Worm (Caenorhabditis elegans) whole organism, L4/young adult: ENCODE results near the gene scrm-8.

Source experiments
- W03F9.2 ChIP-seq: fragments of 150-350 bp; optimal IDR thresholded peaks from 2 replicates; lab custom pipeline; 2014; ENCODE audit warnings: missing biosample characterization, missing genetic modification characterization
- him-1 ChIP-seq: sonication (generic microtip); optimal IDR thresholded peaks from 2 replicates; lab custom pipeline; 2016; ENCODE audit warnings: missing genotype, missing genetic modification reagents, missing genetic modification characterization, missing compliant biosample characterization

ce11 chrIV:4164392-4164791 lies at the start of gene scrm-8:
- TF ChIP-seq him-1 (tag; lab: Kevin White, UChicago) = no peak
- TF ChIP-seq W03F9.2 (tag; lab: Kevin White, UChicago) = no peak
